Fruit fly (Drosophila melanogaster): ENCODE data around the gene asl.

- TF ChIP-seq Dfd (GFP tag; optimal IDR thresholded peaks at IDR 0.05) (no peak), Abd-B (GFP tag; optimal IDR thresholded peaks at IDR 0.05) (no peak), psq (GFP tag; optimal IDR thresholded peaks at IDR 0.05) (no peak), HLH106 (tag; optimal IDR thresholded peaks at IDR 0.05) (no peak), dl (GFP tag; optimal IDR thresholded peaks at IDR 0.05; ENCODE audit: insufficient read depth in 1 of 2, partially characterized antibody in 2 of 2) (no peak), rgr (GFP tag; optimal IDR thresholded peaks at IDR 0.05) (no peak), Mio (GFP tag; optimal IDR thresholded peaks at IDR 0.05) (no peak), usp (GFP tag; optimal IDR thresholded peaks at IDR 0.05) (no peak), pan (optimal IDR thresholded peaks at IDR 0.05) (no peak), CG32264 (GFP tag; optimal IDR thresholded peaks at IDR 0.05) (no peak)
These were observed 2.1 kb upstream of the asl start for dm6 chr3R:5608422-5608821.
